Fruit fly (Drosophila melanogaster): ENCODE results near the gene CG4935.

Gene CG4935

DNA sequence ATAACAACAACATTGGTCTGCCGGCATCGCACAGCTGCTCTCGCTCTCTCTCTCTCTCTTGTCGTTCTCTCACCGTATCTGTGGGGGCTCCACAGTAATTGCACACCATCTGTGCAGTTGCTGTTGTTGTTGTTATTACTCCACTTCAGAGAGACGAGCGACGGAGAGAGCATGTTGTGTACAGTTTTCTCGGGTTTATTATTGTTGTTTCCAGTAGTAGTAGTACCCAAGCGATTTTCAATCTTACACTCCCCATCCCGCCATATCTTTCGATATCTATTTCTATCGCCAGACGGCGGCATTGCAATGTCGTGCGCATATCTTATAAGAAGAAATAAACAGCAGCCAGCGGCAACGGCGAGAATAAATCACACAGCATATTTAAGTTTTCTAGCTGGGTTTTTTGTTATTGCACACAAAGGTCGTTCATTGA lies 6.2 kb downstream of the CG4935 start (continued):
- TF ChIP-seq Sry-δ (GFP tag; optimal IDR thresholded peaks at IDR 0.05) (no peak), grn (GFP tag; optimal IDR thresholded peaks at IDR 0.05) (peak; percentile 73), crp (GFP tag; optimal IDR thresholded peaks at IDR 0.05) (peak in 1 of 2 experiments; percentile 70), Awh (GFP tag; IDR thresholded peaks at IDR 0.05) (no peak), hth (optimal IDR thresholded peaks at IDR 0.05) (no peak), CG33557 (GFP tag; optimal IDR thresholded peaks at IDR 0.05) (peak; percentile 2), pros (GFP tag; optimal IDR thresholded peaks at IDR 0.05) (peak; percentile 58), Opbp (GFP tag; IDR thresholded peaks at IDR 0.05; ENCODE audit: partially characterized antibody) (no peak), pfk (GFP tag; optimal IDR thresholded peaks at IDR 0.05) (peak; percentile 66), Neu2 (GFP tag; optimal IDR thresholded peaks at IDR 0.05; ENCODE audit: borderline replicate concordance) (peak; percentile 8), nau (GFP tag; optimal IDR thresholded peaks at IDR 0.05) (peak; percentile 30), lbe (GFP tag; optimal IDR thresholded peaks at IDR 0.05) (peak; percentile 14), sd (tag; optimal IDR thresholded peaks at IDR 0.05) (peak; percentile 57), CG15479 (GFP tag; optimal IDR thresholded peaks at IDR 0.05) (peak; percentile 32), bcd (GFP tag; optimal IDR thresholded peaks at IDR 0.05) (no peak), D19B (GFP tag; optimal IDR thresholded peaks at IDR 0.05) (no peak), psq (GFP tag; optimal IDR thresholded peaks at IDR 0.05) (no peak), CG10959 (GFP tag; IDR thresholded peaks at IDR 0.05) (no peak)

DNA sequence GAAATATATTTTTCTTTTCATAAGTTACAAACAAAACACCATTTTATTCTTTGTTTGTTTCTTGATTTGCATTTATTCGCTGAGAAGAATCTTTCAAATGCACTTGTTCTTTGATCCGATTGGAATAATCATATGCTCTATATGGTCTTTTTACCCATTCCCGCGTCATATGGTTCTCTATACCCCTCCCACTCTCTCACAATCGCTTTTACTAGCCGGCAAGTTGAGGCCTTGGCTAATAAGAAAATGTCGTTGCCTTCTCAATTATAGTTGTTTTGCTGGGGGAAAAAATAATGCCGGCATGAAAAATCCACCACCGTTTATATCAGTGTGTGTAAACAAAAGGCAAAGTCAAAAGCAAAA lies 6.9 kb downstream of the CG4935 start:
- TF ChIP-seq btn (GFP tag; optimal IDR thresholded peaks at IDR 0.05) (no peak), sens (GFP tag) (peak; percentile 54), fd3F (GFP tag; optimal IDR thresholded peaks at IDR 0.05) (no peak), CTCF (GFP tag; optimal IDR thresholded peaks at IDR 0.05) (no peak), CG34422 (GFP tag; IDR thresholded peaks at IDR 0.05) (no peak), CG2120 (GFP tag; optimal IDR thresholded peaks at IDR 0.05) (peak; percentile 9), eve (GFP tag; optimal IDR thresholded peaks at IDR 0.05) (peak in 1 of 2 experiments; percentile 47)

DNA sequence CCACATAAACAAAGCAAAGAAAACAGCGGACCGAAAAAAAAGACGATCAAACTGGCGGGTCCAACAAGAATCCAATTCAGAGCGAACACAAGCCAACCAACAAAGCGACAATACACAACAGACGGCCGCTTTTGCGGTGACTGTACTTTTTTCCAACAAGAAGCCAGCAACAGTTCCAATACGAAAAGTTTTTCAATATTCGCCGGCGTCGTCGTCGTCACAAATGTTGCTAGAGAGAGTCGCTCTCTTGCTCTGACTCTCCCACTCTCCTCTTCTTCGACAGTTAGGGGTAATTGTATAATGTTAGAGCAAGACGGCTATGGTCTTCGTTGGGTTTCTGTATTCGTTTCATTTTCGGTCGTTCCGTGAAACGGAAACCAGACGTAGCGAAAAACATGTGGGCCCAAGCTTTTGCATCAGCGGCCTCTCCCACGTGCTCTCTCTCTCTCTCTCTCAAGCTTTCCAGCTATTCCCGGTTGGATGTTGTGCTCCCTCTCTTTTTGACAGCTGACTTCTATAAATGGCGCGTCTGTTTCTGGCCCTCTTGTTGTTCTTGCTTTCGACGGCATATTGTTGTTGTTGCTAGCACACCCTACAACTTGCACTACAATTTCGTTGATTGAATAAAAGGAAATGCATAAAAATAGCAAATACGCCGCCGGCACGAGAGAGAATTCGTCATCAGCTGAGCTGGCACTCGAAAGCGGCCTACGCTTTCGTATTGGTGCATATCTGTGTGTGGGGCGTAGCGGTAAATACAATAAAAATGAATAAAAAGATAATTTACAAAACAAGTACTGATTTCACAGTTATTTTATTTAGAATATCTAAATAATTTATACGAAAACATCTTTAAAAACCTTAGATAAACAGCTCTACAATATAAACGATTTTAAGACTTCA lies 7.5 kb downstream of the CG4935 start:
- TF ChIP-seq CG1832 (GFP tag; optimal IDR thresholded peaks at IDR 0.05) (peak; percentile 79), Atf3 (GFP tag; optimal IDR thresholded peaks at IDR 0.05) (no peak), nerfin-2 (GFP tag; IDR thresholded peaks at IDR 0.05; ENCODE audit: partially characterized antibody) (no peak), Opbp (GFP tag; IDR thresholded peaks at IDR 0.05; ENCODE audit: partially characterized antibody) (no peak), Sry-δ (GFP tag; optimal IDR thresholded peaks at IDR 0.05) (no peak), fd96Cb (tag; optimal IDR thresholded peaks at IDR 0.05) (no peak), chn (GFP tag; optimal IDR thresholded peaks at IDR 0.05) (peak; percentile 28), cad (GFP tag; optimal IDR thresholded peaks at IDR 0.05) (no peak), jigr1 (GFP tag; IDR thresholded peaks at IDR 0.05) (no peak), CG4707 (GFP tag; optimal IDR thresholded peaks at IDR 0.05) (peak; percentile 87), CG17829 (tag; optimal IDR thresholded peaks at IDR 0.05) (peak; percentile 24), CG3847 (GFP tag; IDR thresholded peaks at IDR 0.05) (no peak), chif (GFP tag; optimal IDR thresholded peaks at IDR 0.05) (no peak), Max (GFP tag; optimal IDR thresholded peaks at IDR 0.05) (peak; percentile 91), vvl (GFP tag; IDR thresholded peaks at IDR 0.05) (no peak), CG2712 (tag; optimal IDR thresholded peaks at IDR 0.05) (peak; percentile 53), D (optimal IDR thresholded peaks at IDR 0.05) (peak; percentile 87), D (GFP tag; optimal IDR thresholded peaks at IDR 0.05) (peak; percentile 54), gt (GFP tag; IDR thresholded peaks at IDR 0.05) (no peak), sc (optimal IDR thresholded peaks at IDR 0.05) (no peak), sc (GFP tag; optimal IDR thresholded peaks at IDR 0.05) (peak; percentile 42), CG9876 (GFP tag; optimal IDR thresholded peaks at IDR 0.05) (no peak), shn (GFP tag; optimal IDR thresholded peaks at IDR 0.05) (no peak), NfI (GFP tag; optimal IDR thresholded peaks at IDR 0.05) (peak; percentile 86), sd (tag; optimal IDR thresholded peaks at IDR 0.05) (peak; percentile 59), CG16863 (GFP tag; optimal IDR thresholded peaks at IDR 0.05) (peak; percentile 28)
